Fruit fly (Drosophila melanogaster) whole organism, pupa: ENCODE measurements around the gene CatB.

Experiments used
- CG10348 ChIP-seq: fragments of 200-800 bp; sonication (Bioruptor generic); IDR thresholded peaks from 2 replicates; pipeline ENCODE4 v1.3.6; 2022; ENCODE audit warnings: missing biosample characterization, missing genetic modification characterization
- CG12605 ChIP-seq: fragments of 200-800 bp; sonication (Bioruptor generic); IDR thresholded peaks from 2 replicates; pipeline ENCODE4 v1.3.6; 2022; ENCODE audit warnings: missing biosample characterization, missing genetic modification characterization
- CG13204 ChIP-seq: fragments of 200-800 bp; sonication (Bioruptor generic); optimal IDR thresholded peaks from 2 replicates; lab custom pipeline; 2018; ENCODE audit warnings: missing biosample characterization, mild to moderate bottlenecking, missing genetic modification characterization, moderate library complexity
- CG14655 ChIP-seq: fragments of 200-800 bp; sonication (Bioruptor generic); optimal IDR thresholded peaks from 3 replicates; lab custom pipeline; 2017; ENCODE audit warnings: mild to moderate bottlenecking, missing biosample characterization, missing genetic modification reagents, missing genetic modification characterization
- CG15710 ChIP-seq: fragments of 200-800 bp; sonication (Bioruptor generic); optimal IDR thresholded peaks from 2 replicates; lab custom pipeline; 2018; ENCODE audit warnings: missing biosample characterization, mild to moderate bottlenecking, missing genetic modification characterization, moderate library complexity
- CG17806 ChIP-seq: fragments of 200-800 bp; sonication (Bioruptor generic); optimal IDR thresholded peaks from 2 replicates; lab custom pipeline; 2018; ENCODE audit warnings: missing biosample characterization, mild to moderate bottlenecking, missing genetic modification characterization, moderate library complexity
- CG32121 ChIP-seq: fragments of 200-800 bp; sonication (Bioruptor generic); IDR thresholded peaks from 2 replicates; pipeline ENCODE4 v1.3.6; 2022; ENCODE audit warnings: missing biosample characterization, missing genetic modification characterization
- CG34367 ChIP-seq: fragments of 200-800 bp; sonication (Bioruptor generic); optimal IDR thresholded peaks from 2 replicates; lab custom pipeline; 2018; ENCODE audit warnings: missing biosample characterization, mild to moderate bottlenecking, missing genetic modification characterization
- CG4496 ChIP-seq: fragments of 200-800 bp; sonication (Bioruptor generic); IDR thresholded peaks from 3 replicates; pipeline ENCODE4 v1.3.6; 2022; ENCODE audit warnings: missing biosample characterization, missing genetic modification characterization
- CG8159 ChIP-seq: fragments of 200-800 bp; sonication (Bioruptor generic); optimal IDR thresholded peaks from 3 replicates; lab custom pipeline; 2018; ENCODE audit warnings: missing biosample characterization, mild to moderate bottlenecking, missing genetic modification characterization, moderate library complexity
- CG8301 ChIP-seq: fragments of 200-800 bp; sonication (Bioruptor generic); optimal IDR thresholded peaks from 2 replicates; lab custom pipeline; 2018; ENCODE audit warnings: missing biosample characterization, mild to moderate bottlenecking, missing genetic modification characterization
- CG9948 ChIP-seq: fragments of 200-800 bp; sonication (Bioruptor generic); optimal IDR thresholded peaks from 2 replicates; lab custom pipeline; 2018; ENCODE audit warnings: missing biosample characterization, mild to moderate bottlenecking, missing genetic modification characterization, moderate library complexity
- D1 ChIP-seq: fragments of 200-800 bp; sonication (Bioruptor generic); optimal IDR thresholded peaks from 2 replicates; lab custom pipeline; 2018; ENCODE audit warnings: missing biosample characterization, mild to moderate bottlenecking, missing genetic modification characterization, moderate library complexity
- EcR ChIP-seq: fragments of 200-800 bp; sonication (Bioruptor generic); optimal IDR thresholded peaks from 3 replicates; lab custom pipeline; 2019; ENCODE audit warnings: missing biosample characterization, missing genetic modification characterization, mild to moderate bottlenecking, moderate library complexity, missing genetic modification reagents
- Ets98B ChIP-seq: fragments of 200-800 bp; sonication (Bioruptor generic); IDR thresholded peaks from 2 replicates; pipeline ENCODE4 v1.3.6; 2022; ENCODE audit warnings: missing biosample characterization, missing genetic modification characterization
- Pif1A ChIP-seq: fragments of 200-800 bp; sonication (Bioruptor generic); optimal IDR thresholded peaks from 3 replicates; lab custom pipeline; 2016; ENCODE audit warnings: missing biosample characterization, missing genetic modification characterization
- Pif1B ChIP-seq: fragments of 200-800 bp; sonication (Bioruptor generic); optimal IDR thresholded peaks from 3 replicates; lab custom pipeline; 2016; ENCODE audit warnings: missing biosample characterization, missing genetic modification characterization
- Snoo ChIP-seq: fragments of 200-800 bp; sonication (Bioruptor generic); optimal IDR thresholded peaks from 3 replicates; lab custom pipeline; 2017; ENCODE audit warnings: missing biosample characterization, mild to moderate bottlenecking, missing genetic modification characterization, inconsistent platforms
- fd96Ca ChIP-seq: fragments of 200-800 bp; sonication (Bioruptor generic); IDR thresholded peaks from 3 replicates; pipeline ENCODE4 v1.3.6; 2022; ENCODE audit warnings: missing biosample characterization, missing genetic modification characterization
- gl ChIP-seq: fragments of 200-800 bp; sonication (Bioruptor generic); optimal IDR thresholded peaks from 2 replicates; lab custom pipeline; 2018; ENCODE audit warnings: missing biosample characterization, mild to moderate bottlenecking, missing genetic modification characterization
- rn ChIP-seq: fragments of 200-800 bp; sonication (Bioruptor generic); IDR thresholded peaks from 2 replicates; pipeline ENCODE4 v1.3.6; 2022; ENCODE audit warnings: missing biosample characterization, missing genetic modification characterization

Gene CatB

dm6 chr2L:8684276-8684675 lies 21.1 kb upstream of the CatB start, which contains the start of gene CG9289:
TSS of gene CG9289 (minus strand) at chr2L:8684376.
- TF ChIP-seq CG12605 (GFP tag; lab: Robert Waterston, UW) (no peak), D1 (tag; lab: Kevin White, UChicago) (no peak), Pif1A (GFP tag; lab: Kevin White, UChicago) (no peak), CG14655 (no peak), CG13204 (GFP tag; lab: Kevin White, UChicago) (no peak), CG32121 (GFP tag; lab: Robert Waterston, UW) (no peak), CG17806 (no peak), Snoo (tag; lab: Kevin White, UChicago) (no peak), CG4496 (no peak), Ets98B (GFP tag; lab: Robert Waterston, UW) (no peak), Pif1B (GFP tag; lab: Kevin White, UChicago) (no peak), EcR (GFP tag; lab: Kevin White, UChicago) (no peak), CG8301 (tag; lab: Kevin White, UChicago) (no peak), CG10348 (GFP tag; lab: Robert Waterston, UW) (no peak)

DNA sequence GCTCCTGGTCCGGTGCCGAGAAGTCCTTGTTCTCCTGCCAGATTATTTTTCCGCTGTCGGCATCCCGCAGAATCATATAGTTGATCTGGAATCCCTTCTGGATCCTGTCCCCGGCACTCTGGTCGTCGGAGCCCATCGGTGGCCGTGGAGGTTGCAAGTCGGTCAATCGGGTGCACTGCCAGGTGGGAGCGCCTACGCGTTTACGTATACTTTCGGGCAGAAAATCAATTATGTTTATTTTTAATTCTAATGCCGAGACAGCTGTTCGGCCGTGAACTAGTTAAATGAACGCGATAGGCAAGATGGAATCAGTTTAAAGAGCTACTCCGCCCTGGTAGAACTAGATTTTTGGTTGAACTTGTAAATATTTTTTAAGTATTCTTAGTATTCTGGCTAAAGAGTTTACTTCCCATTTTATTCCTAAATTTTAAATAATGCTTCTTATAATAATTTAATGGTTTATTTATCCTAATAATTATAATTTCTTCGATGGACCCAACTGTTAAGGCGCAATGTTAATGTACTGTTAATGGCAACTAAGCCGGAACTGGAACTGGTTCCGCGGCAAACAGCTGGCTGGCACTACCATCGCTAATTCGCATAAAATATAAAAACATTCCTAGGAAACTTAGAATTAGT lies 19.6 kb upstream of the CatB start, which contains the start of the genes PrBP and Trs23:
TSS of gene PrBP (minus strand) at position 288 of the 639 bp plus-strand sequence.
TSS of gene Trs23 (plus strand) at position 564 of the 639 bp plus-strand sequence.
- TF ChIP-seq CG15710 (tag; lab: Kevin White, UChicago), result no peak
- no peak for TF ChIP-seq CG10348 (GFP tag; lab: Robert Waterston, UW)
- TF ChIP-seq rn (GFP tag; lab: Robert Waterston, UW), result no peak

DNA sequence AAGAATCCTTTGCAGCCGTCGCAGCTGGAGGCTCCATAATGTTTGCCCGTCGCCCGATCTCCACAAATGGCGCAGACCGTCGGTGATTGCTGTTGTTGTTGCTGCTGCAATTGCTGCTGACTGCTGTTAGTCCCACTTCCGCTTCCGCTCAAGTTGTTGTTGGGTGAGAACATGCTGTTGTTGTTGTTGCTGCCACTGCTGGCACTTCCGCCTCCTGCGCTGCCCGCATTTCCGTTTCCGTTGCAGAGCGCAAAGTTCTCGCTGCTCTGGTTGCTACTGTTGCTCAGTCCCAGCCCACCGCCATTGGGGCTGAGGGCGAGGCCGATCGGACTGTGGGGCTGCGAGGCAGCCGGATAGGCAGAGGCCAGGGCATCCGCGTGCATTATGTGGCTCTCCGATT lies 15.5 kb upstream of the CatB start:
- no peak for TF ChIP-seq Ets98B (GFP tag; lab: Robert Waterston, UW)
- TF ChIP-seq EcR (GFP tag; lab: Kevin White, UChicago), result no peak
- no peak for TF ChIP-seq CG34367 (tag; lab: Kevin White, UChicago)
- TF ChIP-seq CG10348 (GFP tag; lab: Robert Waterston, UW), result no peak
- no peak for TF ChIP-seq CG14655
- TF ChIP-seq CG17806, result no peak
- no peak for TF ChIP-seq rn (GFP tag; lab: Robert Waterston, UW)
- no peak for TF ChIP-seq Snoo (tag; lab: Kevin White, UChicago)
- TF ChIP-seq CG32121 (GFP tag; lab: Robert Waterston, UW), result no peak
- no peak for TF ChIP-seq CG12605 (GFP tag; lab: Robert Waterston, UW)

dm6 chr2L:8690382-8690781 lies 15.0 kb upstream of the CatB start:
- TF ChIP-seq CG14655 (no peak), CG10348 (GFP tag; lab: Robert Waterston, UW) (no peak), CG13204 (GFP tag; lab: Kevin White, UChicago) (no peak), CG32121 (GFP tag; lab: Robert Waterston, UW) (no peak), rn (GFP tag; lab: Robert Waterston, UW) (no peak), CG12605 (GFP tag; lab: Robert Waterston, UW) (no peak), EcR (GFP tag; lab: Kevin White, UChicago) (no peak), CG4496 (no peak), CG9948 (tag; lab: Kevin White, UChicago) (no peak), CG8159 (tag; lab: Kevin White, UChicago) (no peak), gl (tag; lab: Kevin White, UChicago) (no peak), CG34367 (tag; lab: Kevin White, UChicago) (no peak), Pif1B (GFP tag; lab: Kevin White, UChicago) (no peak), CG15710 (tag; lab: Kevin White, UChicago) (no peak), fd96Ca (GFP tag; lab: Robert Waterston, UW) (no peak), CG17806 (no peak)
- TF ChIP-seq, all 21 proteins: peak for 0

DNA sequence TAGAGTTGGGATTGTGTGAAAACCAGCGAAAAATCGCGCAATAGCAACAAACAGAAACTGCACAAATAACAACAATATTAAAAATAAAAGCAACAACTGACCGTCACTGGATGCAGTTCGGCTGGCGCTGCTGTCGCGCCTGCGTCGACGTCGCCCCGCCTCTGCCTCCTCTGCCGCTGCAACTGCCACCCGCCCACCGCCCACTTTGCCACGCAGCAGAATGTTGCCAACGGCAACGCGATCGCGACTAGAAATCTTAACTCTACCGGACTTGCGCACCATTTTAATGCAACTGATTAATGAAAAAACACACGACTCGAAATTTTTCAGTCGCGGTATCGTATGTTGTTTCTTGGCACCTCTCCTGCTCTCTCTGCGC lies 14.5 kb upstream of the CatB start:
- no peak; the same call in 1 of the 3 replicates for TF ChIP-seq fd96Ca (GFP tag; lab: Robert Waterston, UW)
- TF ChIP-seq CG4496, result no peak
- no peak for TF ChIP-seq EcR (GFP tag; lab: Kevin White, UChicago)
- no peak for TF ChIP-seq CG15710 (tag; lab: Kevin White, UChicago)
- no peak for TF ChIP-seq CG34367 (tag; lab: Kevin White, UChicago)
- no peak for TF ChIP-seq gl (tag; lab: Kevin White, UChicago)
- no peak for TF ChIP-seq CG14655
- no peak for TF ChIP-seq CG32121 (GFP tag; lab: Robert Waterston, UW)
- TF ChIP-seq rn (GFP tag; lab: Robert Waterston, UW), result no peak
- no peak for TF ChIP-seq CG10348 (GFP tag; lab: Robert Waterston, UW)
- TF ChIP-seq CG13204 (GFP tag; lab: Kevin White, UChicago), result no peak
- no peak for TF ChIP-seq D1 (tag; lab: Kevin White, UChicago)
- no peak for TF ChIP-seq Snoo (tag; lab: Kevin White, UChicago)
- TF ChIP-seq CG9948 (tag; lab: Kevin White, UChicago), result no peak
- no peak for TF ChIP-seq Pif1A (GFP tag; lab: Kevin White, UChicago)
- no peak for TF ChIP-seq CG8301 (tag; lab: Kevin White, UChicago)
- TF ChIP-seq CG17806, result no peak
- TF ChIP-seq Ets98B (GFP tag; lab: Robert Waterston, UW), result no peak
- TF ChIP-seq, all 21 proteins: peak for 0
